Fruit fly (Drosophila melanogaster) whole organism, embryonic: Measurements from ENCODE around the gene CG17233.

Source experiments
- Ada2b ChIP-seq: fragments of 200-800 bp; sonication (Bioruptor generic); IDR thresholded peaks from 2 replicates; pipeline ENCODE4 v1.3.6; 2022; ENCODE audit warnings: missing biosample characterization, missing genetic modification characterization
- Awh ChIP-seq: fragments of 200-800 bp; sonication (Bioruptor generic); IDR thresholded peaks from 2 replicates; pipeline ENCODE4, ENCODE4 v1.3.6; 2022; ENCODE audit warnings: missing biosample characterization, missing genetic modification characterization
- CG10366 ChIP-seq: fragments of 200-800 bp; sonication (Bioruptor generic); IDR thresholded peaks from 2 replicates; pipeline ENCODE4 v1.3.6; 2022; ENCODE audit warnings: missing biosample characterization, missing genetic modification characterization
- CG11085 ChIP-seq: fragments of 200-800 bp; sonication (Bioruptor generic); IDR thresholded peaks from 2 replicates; pipeline ENCODE4 v1.3.6; 2022; ENCODE audit warnings: missing biosample characterization, missing genetic modification characterization
- CG11504 ChIP-seq: fragments of 200-800 bp; sonication (Bioruptor generic); optimal IDR thresholded peaks from 3 replicates; lab custom pipeline; 2019; ENCODE audit warnings: missing biosample characterization, mild to moderate bottlenecking, missing genetic modification characterization, moderate library complexity
- CG12071 ChIP-seq: fragments of 200-800 bp; sonication (Bioruptor generic); optimal IDR thresholded peaks from 3 replicates; lab custom pipeline; 2018; ENCODE audit warnings: missing biosample characterization, mild to moderate bottlenecking, missing genetic modification characterization
- CG14050 ChIP-seq: fragments of 200-800 bp; sonication (Bioruptor generic); IDR thresholded peaks from 3 replicates; pipeline ENCODE4 v1.3.6; 2022; ENCODE audit warnings: missing biosample characterization, missing genetic modification characterization
- CG2116 ChIP-seq: fragments of 200-800 bp; sonication (Bioruptor generic); optimal IDR thresholded peaks from 3 replicates; lab custom pipeline; 2018; ENCODE audit warnings: missing biosample characterization, mild to moderate bottlenecking, missing genetic modification characterization
- CG2712 ChIP-seq: fragments of 200-800 bp; optimal IDR thresholded peaks from 3 replicates; lab custom pipeline; 2019; ENCODE audit warnings: missing biosample characterization, mild to moderate bottlenecking, missing genetic modification characterization, moderate library complexity
- CG33557 ChIP-seq: fragments of 200-800 bp; sonication (Bioruptor generic); optimal IDR thresholded peaks from 2 replicates; lab custom pipeline; 2019; ENCODE audit warnings: missing biosample characterization, mild to moderate bottlenecking, missing genetic modification characterization, moderate library complexity
- CG34224 ChIP-seq: fragments of 200-800 bp; sonication (Bioruptor generic); IDR thresholded peaks from 3 replicates; pipeline ENCODE4 v1.3.6; 2022; ENCODE audit warnings: missing biosample characterization, missing genetic modification characterization; ENCODE audit not compliant: partially characterized antibody
- CG3847 ChIP-seq: fragments of 200-800 bp; sonication (Bioruptor generic); IDR thresholded peaks from 2 replicates; pipeline ENCODE4 v1.3.6; 2022; ENCODE audit warnings: missing biosample characterization, missing genetic modification characterization
- CG4282 ChIP-seq: fragments of 200-800 bp; sonication (Bioruptor generic); optimal IDR thresholded peaks from 2 replicates; lab custom pipeline; 2016; ENCODE audit warnings: missing biosample characterization, missing genetic modification characterization
- CG4328 ChIP-seq: fragments of 200-800 bp; sonication (Bioruptor generic); optimal IDR thresholded peaks from 3 replicates; lab custom pipeline; 2017; ENCODE audit warnings: missing biosample characterization, missing genetic modification reagents, missing genetic modification characterization
- CG4360 ChIP-seq: fragments of 200-800 bp; sonication (Bioruptor generic); IDR thresholded peaks from 2 replicates; pipeline ENCODE4 v1.3.6; 2022; ENCODE audit warnings: missing biosample characterization, missing genetic modification characterization
- CG4404 ChIP-seq: fragments of 200-800 bp; sonication (Bioruptor generic); IDR thresholded peaks from 2 replicates; pipeline ENCODE4 v1.3.6; 2022; ENCODE audit warnings: missing biosample characterization, missing genetic modification characterization
- CG4730 ChIP-seq: fragments of 200-800 bp; sonication (Bioruptor generic); IDR thresholded peaks from 2 replicates; pipeline ENCODE4 v1.3.6; 2022; ENCODE audit warnings: missing biosample characterization, missing genetic modification characterization
- CG5180 ChIP-seq: fragments of 200-800 bp; sonication (Bioruptor generic); optimal IDR thresholded peaks from 3 replicates; lab custom pipeline; 2017; ENCODE audit warnings: missing biosample characterization, missing genetic modification characterization, mild to moderate bottlenecking, moderate library complexity, missing genetic modification reagents
- CG6683 ChIP-seq: fragments of 200-800 bp; sonication (Bioruptor generic); optimal IDR thresholded peaks from 2 replicates; lab custom pipeline; 2017; ENCODE audit warnings: missing biosample characterization, mild to moderate bottlenecking, missing genetic modification characterization, missing genetic modification reagents
- CG7786 ChIP-seq: fragments of 200-800 bp; sonication (Bioruptor generic); optimal IDR thresholded peaks from 2 replicates; lab custom pipeline; 2016; ENCODE audit warnings: missing biosample characterization, missing genetic modification characterization
- CG7963 ChIP-seq: fragments of 200-800 bp; sonication (Bioruptor generic); IDR thresholded peaks from 3 replicates; pipeline ENCODE4 v1.3.6; 2022; ENCODE audit warnings: missing biosample characterization, missing genetic modification characterization; ENCODE audit not compliant: partially characterized antibody
- CG9437 ChIP-seq: fragments of 200-800 bp; sonication (Bioruptor generic); optimal IDR thresholded peaks from 2 replicates; lab custom pipeline; 2018; ENCODE audit warnings: missing biosample characterization, mild to moderate bottlenecking, missing genetic modification characterization
- CTCF ChIP-seq: fragments of 200-800 bp; sonication (Bioruptor generic); optimal IDR thresholded peaks from 2 replicates; lab custom pipeline; 2017; ENCODE audit warnings: missing biosample characterization, mild to moderate bottlenecking, missing genetic modification characterization, moderate library complexity
- D ChIP-seq, 2 experiments: fragments of 200-800 bp in 1 of 2; fragments of >200 bp in 1 of 2; sonication (Bioruptor generic) in 1 of 2; optimal IDR thresholded peaks; 2 replicates in 1 of 2; 3 replicates in 1 of 2; lab custom pipeline; 2017; ENCODE audit warnings: mild to moderate bottlenecking in 1 of 2, missing biosample characterization in 1 of 2, missing genetic modification characterization in 1 of 2, missing genetic modification reagents in 1 of 2
- Dip2 ChIP-seq: fragments of 200-800 bp; sonication (Bioruptor generic); IDR thresholded peaks from 2 replicates; pipeline ENCODE4 v1.3.6; 2022; ENCODE audit warnings: missing biosample characterization, missing genetic modification characterization
- Doc3 ChIP-seq: fragments of 200-800 bp; sonication (Bioruptor generic); IDR thresholded peaks from 3 replicates; pipeline ENCODE4 v1.3.6; 2022; ENCODE audit warnings: missing biosample characterization, missing genetic modification characterization; ENCODE audit not compliant: partially characterized antibody
- GATAe ChIP-seq: fragments of 200-800 bp; sonication (Bioruptor generic); conservative IDR thresholded peaks from 2 replicates; pipeline ENCODE4 v1.3.6; 2022; ENCODE audit warnings: missing biosample characterization, missing genetic modification characterization
- Gsc ChIP-seq: fragments of 200-800 bp; sonication (Bioruptor generic); IDR thresholded peaks from 2 replicates; pipeline ENCODE4 v1.3.6; 2022; ENCODE audit warnings: missing biosample characterization, missing genetic modification characterization
- Hand ChIP-seq: fragments of 200-800 bp; sonication (Bioruptor generic); optimal IDR thresholded peaks from 2 replicates; lab custom pipeline; 2017; ENCODE audit warnings: mild to moderate bottlenecking, missing biosample characterization, missing genetic modification reagents, missing genetic modification characterization
- Lpt ChIP-seq: fragments of >200 bp; optimal IDR thresholded peaks from 2 replicates; lab custom pipeline; 2018; ENCODE audit warnings: missing biosample characterization, missing genetic modification characterization
- MBD-R2 ChIP-seq: fragments of 200-800 bp; sonication (Bioruptor generic); IDR thresholded peaks from 2 replicates; pipeline ENCODE4 v1.3.6; 2022; ENCODE audit warnings: missing biosample characterization, missing genetic modification characterization
- MTF-1 ChIP-seq: fragments of 200-800 bp; sonication (Bioruptor generic); optimal IDR thresholded peaks from 2 replicates; lab custom pipeline; 2018; ENCODE audit warnings: missing biosample characterization, mild to moderate bottlenecking, missing genetic modification characterization, borderline replicate concordance
- NfI ChIP-seq: fragments of 200-800 bp; sonication (Bioruptor generic); optimal IDR thresholded peaks from 3 replicates; lab custom pipeline; 2018; ENCODE audit warnings: missing biosample characterization, mild to moderate bottlenecking, missing genetic modification characterization, moderate library complexity
- Ravus ChIP-seq: fragments of 200-800 bp; sonication (Bioruptor generic); IDR thresholded peaks from 2 replicates; pipeline ENCODE4 v1.3.6; 2022; ENCODE audit warnings: missing biosample characterization, missing genetic modification characterization
- Six4 ChIP-seq: fragments of 200-800 bp; sonication (Bioruptor generic); optimal IDR thresholded peaks from 2 replicates; lab custom pipeline; 2016; ENCODE audit warnings: missing biosample characterization, missing genetic modification characterization
- crol ChIP-seq: fragments of 200-800 bp; sonication (Bioruptor generic); IDR thresholded peaks from 2 replicates; pipeline ENCODE4 v1.3.6; 2022; ENCODE audit warnings: missing biosample characterization, missing genetic modification characterization
- dan ChIP-seq: fragments of 200-800 bp; sonication (Bioruptor generic); IDR thresholded peaks from 2 replicates; pipeline ENCODE4 v1.3.6; 2022; ENCODE audit warnings: missing biosample characterization, missing genetic modification characterization
- disco-r ChIP-seq: fragments of 200-800 bp; sonication (Bioruptor generic); optimal IDR thresholded peaks from 2 replicates; lab custom pipeline; 2016; ENCODE audit warnings: missing biosample characterization, missing genetic modification characterization
- ems ChIP-seq: fragments of 200-800 bp; sonication (Bioruptor generic); optimal IDR thresholded peaks from 3 replicates; lab custom pipeline; 2016; ENCODE audit warnings: missing biosample characterization, missing genetic modification characterization
- mam ChIP-seq: fragments of 200-800 bp; sonication (Bioruptor generic); optimal IDR thresholded peaks from 3 replicates; lab custom pipeline; 2016; ENCODE audit warnings: missing biosample characterization, missing genetic modification characterization
- mirr ChIP-seq: fragments of 200-800 bp; sonication (Bioruptor generic); optimal IDR thresholded peaks from 3 replicates; lab custom pipeline; 2018; ENCODE audit warnings: missing biosample characterization, mild to moderate bottlenecking, missing genetic modification characterization
- p53 ChIP-seq: fragments of 200-800 bp; sonication (Bioruptor generic); optimal IDR thresholded peaks from 2 replicates; lab custom pipeline; 2016; ENCODE audit warnings: missing biosample characterization, missing genetic modification characterization
- pho ChIP-seq: fragments of 200-800 bp; sonication (Bioruptor generic); optimal IDR thresholded peaks from 2 replicates; lab custom pipeline; 2016; ENCODE audit warnings: missing biosample characterization, missing genetic modification characterization
- pzg ChIP-seq: fragments of 200-800 bp; sonication (Bioruptor generic); optimal IDR thresholded peaks from 3 replicates; lab custom pipeline; 2018; ENCODE audit warnings: missing biosample characterization, mild to moderate bottlenecking, missing genetic modification characterization, moderate library complexity
- ro ChIP-seq: fragments of 200-800 bp; sonication (Bioruptor generic); IDR thresholded peaks from 2 replicates; pipeline ENCODE4 v1.3.6; 2022; ENCODE audit warnings: missing biosample characterization, missing genetic modification characterization
- sc ChIP-seq, 3 experiments: fragments of >200 bp in 2 of 3; fragments of 200-800 bp in 1 of 3; sonication (Bioruptor generic) in 1 of 3; optimal IDR thresholded peaks; 2 replicates in 2 of 3; 3 replicates in 1 of 3; lab custom pipeline; 2017; ENCODE audit warnings: mild to moderate bottlenecking in 1 of 3, missing biosample characterization in 1 of 3, missing genetic modification characterization in 1 of 3, missing genetic modification reagents in 1 of 3
- stc ChIP-seq: fragments of 200-800 bp; sonication (Bioruptor generic); IDR thresholded peaks from 2 replicates; pipeline ENCODE4 v1.3.6; 2022; ENCODE audit warnings: missing biosample characterization, missing genetic modification characterization
- unpg ChIP-seq: fragments of 200-800 bp; sonication (Bioruptor generic); optimal IDR thresholded peaks from 3 replicates; lab custom pipeline; 2018; ENCODE audit warnings: missing biosample characterization, mild to moderate bottlenecking, missing genetic modification characterization, moderate library complexity
- wdn ChIP-seq: fragments of 200-800 bp; sonication (Bioruptor generic); IDR thresholded peaks from 2 replicates; pipeline ENCODE4 v1.3.6; 2022; ENCODE audit warnings: missing biosample characterization, missing genetic modification characterization

Gene CG17233

dm6 chr3L:20195875-20196274, 45.8 kb downstream of the CG17233 start (continued):
- peak; percentile 57 for TF ChIP-seq NfI (GFP tag; lab: Kevin White, UChicago)
- TF ChIP-seq Doc3 (GFP tag; lab: Robert Waterston, UW): no peak

dm6 chr3L:20194731-20195130, 47.0 kb downstream of the CG17233 start:
- TF ChIP-seq CG7786 (GFP tag; lab: Kevin White, UChicago): no peak
- no peak for TF ChIP-seq CG6683
- no peak for TF ChIP-seq CG5180 (GFP tag; lab: Kevin White, UChicago)
- no peak for TF ChIP-seq pzg (GFP tag; lab: Kevin White, UChicago)
- TF ChIP-seq MTF-1 (GFP tag; lab: Kevin White, UChicago): no peak
- peak; percentile 29; the same call in 1 of the 3 replicates for TF ChIP-seq CG14050 (GFP tag; lab: Robert Waterston, UW)
- no peak; the same call in 1 of the 2 replicates for TF ChIP-seq MBD-R2 (GFP tag; lab: Robert Waterston, UW)
- no peak for TF ChIP-seq Six4 (GFP tag; lab: Kevin White, UChicago)
- TF ChIP-seq CG33557 (GFP tag; lab: Kevin White, UChicago): no peak
- TF ChIP-seq Dip2 (GFP tag; lab: Robert Waterston, UW): no peak
- TF ChIP-seq CG12071 (GFP tag; lab: Kevin White, UChicago): peak; percentile 14
- peak; percentile 37; the same call in 1 of the 2 replicates for TF ChIP-seq CG3847 (GFP tag; lab: Robert Waterston, UW)
- TF ChIP-seq stc (GFP tag; lab: Robert Waterston, UW): no peak
- TF ChIP-seq crol (GFP tag; lab: Robert Waterston, UW): no peak
- TF ChIP-seq Gsc (GFP tag; lab: Robert Waterston, UW): no peak
- TF ChIP-seq ro (GFP tag; lab: Robert Waterston, UW): no peak
- TF ChIP-seq GATAe (GFP tag; lab: Robert Waterston, UW): no peak
- TF ChIP-seq CG9437 (GFP tag; lab: Kevin White, UChicago): no peak
- TF ChIP-seq CG4328 (GFP tag; lab: Kevin White, UChicago): no peak
- no peak for TF ChIP-seq mirr (GFP tag; lab: Kevin White, UChicago)
- no peak for TF ChIP-seq sc (optimal IDR thresholded peaks at IDR 0.05; lab: Kevin White, UChicago)
- peak; percentile 2 for TF ChIP-seq sc (GFP tag; optimal IDR thresholded peaks at IDR 0.05; lab: Kevin White, UChicago)
- no peak for TF ChIP-seq ems
- no peak for TF ChIP-seq CG4360 (GFP tag; lab: Robert Waterston, UW)
- TF ChIP-seq CG11085 (GFP tag; lab: Robert Waterston, UW): no peak
- peak; percentile 39 for TF ChIP-seq mam (GFP tag; lab: Kevin White, UChicago)
- no peak for TF ChIP-seq Ravus (GFP tag; lab: Robert Waterston, UW)
- no peak for TF ChIP-seq CG4282
- peak; percentile 58 for TF ChIP-seq CG11504 (tag; lab: Kevin White, UChicago)
- no peak for TF ChIP-seq pho (GFP tag; lab: Kevin White, UChicago)
- peak; percentile 57 for TF ChIP-seq unpg
- TF ChIP-seq Awh (GFP tag; lab: Robert Waterston, UW): no peak
- no peak for TF ChIP-seq Hand
- peak; percentile 55 for TF ChIP-seq Ada2b (GFP tag; lab: Robert Waterston, UW)
- TF ChIP-seq CG2712 (tag; lab: Kevin White, UChicago): peak; percentile 31
- TF ChIP-seq CG34224 (GFP tag; lab: Robert Waterston, UW): no peak
- TF ChIP-seq CG4404 (GFP tag; lab: Robert Waterston, UW): 0 out of 2 replicates have a peak, but pooled peaks have one; percentile 22
- no peak for TF ChIP-seq disco-r (GFP tag; lab: Kevin White, UChicago)
- no peak for TF ChIP-seq CTCF
- no peak for TF ChIP-seq dan (GFP tag; lab: Robert Waterston, UW)
- peak; percentile 50; the same call in 1 of the 2 replicates for TF ChIP-seq CG10366
- TF ChIP-seq CG2116 (GFP tag; lab: Kevin White, UChicago): no peak
- no peak for TF ChIP-seq D (optimal IDR thresholded peaks at IDR 0.05; lab: Kevin White, UChicago)
- TF ChIP-seq D (GFP tag; optimal IDR thresholded peaks at IDR 0.05; lab: Kevin White, UChicago): no peak
- no peak for TF ChIP-seq p53 (GFP tag; lab: Kevin White, UChicago)
- peak; percentile 45; the same call in 1 of the 2 replicates for TF ChIP-seq CG4730 (GFP tag; lab: Robert Waterston, UW)
- TF ChIP-seq CG7963 (GFP tag; lab: Robert Waterston, UW): no peak
- TF ChIP-seq Lpt: no peak
- no peak for TF ChIP-seq wdn (GFP tag; lab: Robert Waterston, UW)
